Worm (Caenorhabditis elegans): Measurements from ENCODE around the gene C27H5.2.

- TF ChIP-seq him-1 (tag; optimal IDR thresholded peaks at IDR 0.05), result no peak
- no peak for TF ChIP-seq dao-5 (tag; optimal IDR thresholded peaks at IDR 0.05)
Measured at ce11 chrII:7161512-7161911, 6.1 kb downstream of the C27H5.2 start, which contains the start of gene C27H5.12.

Measured in whole organism, L4/young adult.